Worm (Caenorhabditis elegans): ENCODE measurements around the gene F35A5.1.

Gene F35A5.1

ce11 chrX:3827311-3827710, 20.0 kb downstream of the F35A5.1 start:
- TF ChIP-seq lin-26 (GFP tag; IDR thresholded peaks at IDR 0.05) (no peak), nfyb-1 (GFP tag; IDR thresholded peaks at IDR 0.05) (no peak), akir-1 (GFP tag; optimal IDR thresholded peaks at IDR 0.05) (no peak), F55B11.4 (tag; optimal IDR thresholded peaks at IDR 0.05; ENCODE audit: borderline replicate concordance, insufficient read depth) (no peak), zim-3 (tag; optimal IDR thresholded peaks at IDR 0.05) (no peak), pbrm-1 (GFP tag; IDR thresholded peaks at IDR 0.05) (no peak), gei-17 (GFP tag; optimal IDR thresholded peaks at IDR 0.05) (no peak), madf-10 (tag; optimal IDR thresholded peaks at IDR 0.05) (no peak), mcd-1 (GFP tag; IDR thresholded peaks at IDR 0.05) (no peak), rpc-1 (optimal IDR thresholded peaks at IDR 0.05) (no peak), rpc-1 (tag; optimal IDR thresholded peaks at IDR 0.05) (no peak), nhr-80 (tag; optimal IDR thresholded peaks at IDR 0.05) (no peak), sea-2 (GFP tag; IDR thresholded peaks at IDR 0.05) (no peak), mel-28 (tag; optimal IDR thresholded peaks at IDR 0.05; ENCODE audit: borderline replicate concordance) (no peak)

DNA sequence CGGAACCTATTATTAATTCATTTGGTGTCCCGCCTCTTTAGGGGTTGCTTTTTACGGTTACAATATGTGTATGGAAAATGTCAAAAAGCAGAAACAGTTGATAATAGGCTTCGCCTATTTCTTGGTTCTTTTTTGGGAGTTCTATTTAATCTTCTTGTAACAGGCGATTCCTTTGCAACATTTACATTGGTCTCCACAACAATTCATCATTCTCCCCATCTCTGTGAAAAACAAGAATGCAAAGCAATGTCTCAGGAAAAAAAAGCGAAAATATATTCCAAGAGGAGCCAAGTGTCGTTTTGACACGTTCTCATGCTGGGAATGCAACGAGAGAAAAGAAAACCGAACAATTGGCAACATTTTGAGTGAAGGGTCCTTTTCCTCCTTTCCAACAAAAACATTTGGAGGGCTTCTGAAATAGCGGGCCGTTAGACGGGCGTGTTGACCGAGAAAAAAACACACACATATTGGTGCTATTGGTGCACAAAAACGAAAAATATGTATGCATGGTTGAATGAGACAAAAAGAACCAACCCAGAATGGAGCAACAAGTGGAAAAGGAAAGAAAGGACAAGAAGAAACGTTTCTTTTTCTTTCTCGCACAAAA, 21.4 kb downstream of the F35A5.1 start:
- no peak for TF ChIP-seq nfya-1 (tag; optimal IDR thresholded peaks at IDR 0.05; ENCODE audit: borderline replicate concordance, insufficient read depth)
- TF ChIP-seq lag-1 (GFP tag; IDR thresholded peaks at IDR 0.05): no peak
- no peak for TF ChIP-seq madf-3 (GFP tag; IDR thresholded peaks at IDR 0.05)
- no peak for TF ChIP-seq F57C9.4 (tag; optimal IDR thresholded peaks at IDR 0.05)
- no peak for TF ChIP-seq rcor-1 (GFP tag; IDR thresholded peaks at IDR 0.05)
- no peak for TF ChIP-seq dpl-1 (GFP tag; optimal IDR thresholded peaks at IDR 0.05)
- no peak for TF ChIP-seq dpff-1 (tag; optimal IDR thresholded peaks at IDR 0.05)

DNA sequence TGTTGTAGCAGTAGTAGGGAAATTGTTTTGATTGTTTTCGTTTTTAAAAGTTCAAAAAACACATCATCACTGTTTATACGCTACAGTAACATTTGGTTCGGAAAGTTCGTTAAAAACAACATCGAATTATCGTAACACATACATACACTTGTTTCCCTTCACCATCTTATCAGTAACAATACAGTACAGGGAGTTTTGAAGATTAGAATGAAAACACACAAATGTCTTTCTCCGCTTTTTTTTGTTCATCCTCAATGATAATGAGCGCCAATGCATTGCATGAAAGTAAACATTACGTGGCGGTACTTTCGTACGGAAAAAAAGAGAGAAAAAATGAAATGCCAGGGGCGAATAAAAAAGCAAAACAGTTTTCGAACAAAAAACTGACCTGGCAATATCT, 22.3 kb downstream of the F35A5.1 start:
- TF ChIP-seq tlf-1 (GFP tag; optimal IDR thresholded peaks at IDR 0.05) (no peak), ztf-28 (GFP tag; IDR thresholded peaks at IDR 0.05) (no peak), repo-1 (tag; optimal IDR thresholded peaks at IDR 0.05) (no peak), chd-7 (tag; optimal IDR thresholded peaks at IDR 0.05) (no peak), let-607 (tag; optimal IDR thresholded peaks at IDR 0.05) (peak in 1 of 2 experiments; percentile 55), hmg-1.2 (GFP tag; IDR thresholded peaks at IDR 0.05) (no peak), attf-6 (GFP tag; IDR thresholded peaks at IDR 0.05) (no peak), pha-4 (tag; optimal IDR thresholded peaks at IDR 0.05) (peak; percentile 34), madf-8 (GFP tag; conservative IDR thresholded peaks at IDR 0.05) (no peak), F57A8.1 (GFP tag; optimal IDR thresholded peaks at IDR 0.05) (no peak), hmg-20 (GFP tag; IDR thresholded peaks at IDR 0.05) (no peak), lin-40 (tag; optimal IDR thresholded peaks at IDR 0.05) (peak; percentile 7), B0019.2 (GFP tag; conservative IDR thresholded peaks at IDR 0.05) (no peak), sdz-38 (tag; optimal IDR thresholded peaks at IDR 0.05) (no peak), T07F8.4 (tag; optimal IDR thresholded peaks at IDR 0.05) (no peak), cebp-2 (GFP tag; IDR thresholded peaks at IDR 0.05) (no peak), madf-10 (tag; optimal IDR thresholded peaks at IDR 0.05) (no peak), ets-4 (GFP tag; optimal IDR thresholded peaks at IDR 0.05) (peak; percentile 9), F39B2.1 (GFP tag; IDR thresholded peaks at IDR 0.05) (no peak), somi-1 (GFP tag; optimal IDR thresholded peaks at IDR 0.05) (no peak), Y53F4B.3 (GFP tag; IDR thresholded peaks at IDR 0.05) (no peak), pbrm-1 (GFP tag; IDR thresholded peaks at IDR 0.05) (no peak), let-526 (GFP tag; IDR thresholded peaks at IDR 0.05) (no peak), B0336.3 (GFP tag; IDR thresholded peaks at IDR 0.05) (no peak), madf-3 (GFP tag; IDR thresholded peaks at IDR 0.05) (no peak), nhr-90 (tag; optimal IDR thresholded peaks at IDR 0.05) (no peak), tbp1 (GFP tag; optimal IDR thresholded peaks at IDR 0.05) (peak; percentile 10), F23B12.7 (tag; optimal IDR thresholded peaks at IDR 0.05; ENCODE audit: insufficient read depth) (no peak), dpl-1 (GFP tag; optimal IDR thresholded peaks at IDR 0.05) (no peak), gei-17 (GFP tag; optimal IDR thresholded peaks at IDR 0.05) (no peak)
